Worm (Caenorhabditis elegans): ENCODE data around the gene T16G1.9.

Gene T16G1.9

ce11 chrV:12950812-12951528 is at the start of gene T16G1.9, which contains the start of gene T16G1.18:
Gene T16G1.9, minus strand, starts transcription at chrV:12950862.
Gene T16G1.18, plus strand, starts transcription at chrV:12951304.
- TF ChIP-seq pes-1 (GFP tag; IDR thresholded peaks at IDR 0.05) (no peak), F13C5.2 (tag; optimal IDR thresholded peaks at IDR 0.05) (peak; percentile 56), sea-1 (GFP tag; conservative IDR thresholded peaks at IDR 0.05) (no peak)

DNA sequence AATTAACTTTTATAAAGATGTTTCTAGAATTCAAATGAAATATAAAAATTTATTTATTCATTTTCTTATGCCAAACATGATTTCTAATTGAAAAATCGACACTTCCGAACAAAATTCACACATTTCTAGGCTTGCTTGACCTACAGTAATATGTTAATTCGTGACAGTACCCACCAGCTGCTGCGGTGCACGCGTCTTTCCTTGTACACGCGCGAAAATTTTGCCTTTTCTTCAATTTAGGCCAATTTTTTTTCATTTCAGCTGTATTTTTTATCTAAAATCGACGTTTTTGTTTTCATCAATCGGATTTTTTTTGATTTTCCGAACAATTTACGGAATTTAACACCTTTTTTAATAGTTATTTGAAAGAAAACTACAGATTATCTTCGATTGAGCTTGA is 49.4 kb upstream of the T16G1.9 start:
- no peak for TF ChIP-seq hmg-4 (GFP tag; optimal IDR thresholded peaks at IDR 0.05)
- TF ChIP-seq tbx-11 (GFP tag; IDR thresholded peaks at IDR 0.05) = no peak
- no peak for TF ChIP-seq tbx-37 (GFP tag; conservative IDR thresholded peaks at IDR 0.05)
- TF ChIP-seq pes-1 (GFP tag; IDR thresholded peaks at IDR 0.05) = no peak
- TF ChIP-seq F13C5.2 (tag; optimal IDR thresholded peaks at IDR 0.05) = no peak
- no peak for TF ChIP-seq ceh-36 (tag; optimal IDR thresholded peaks at IDR 0.05)
- no peak for TF ChIP-seq hnd-1 (tag; optimal IDR thresholded peaks at IDR 0.05)
- no peak for TF ChIP-seq hmbx-1 (tag; optimal IDR thresholded peaks at IDR 0.05)
- no peak for TF ChIP-seq ceh-13 (GFP tag; optimal IDR thresholded peaks at IDR 0.05)
- no peak for TF ChIP-seq B0310.2 (tag; optimal IDR thresholded peaks at IDR 0.05)
- TF ChIP-seq sea-1 (GFP tag; conservative IDR thresholded peaks at IDR 0.05) = no peak

ce11 chrV:12999559-12999958 is 48.9 kb upstream of the T16G1.9 start, which contains the start of gene far-4:
Gene far-4, minus strand, starts transcription at chrV:12999659.
- TF ChIP-seq F13C5.2 (tag; optimal IDR thresholded peaks at IDR 0.05) = no peak
- TF ChIP-seq flt-1 (GFP tag; IDR thresholded peaks at IDR 0.05) = no peak
- TF ChIP-seq hmbx-1 (tag; optimal IDR thresholded peaks at IDR 0.05) = no peak
- TF ChIP-seq B0310.2 (tag; optimal IDR thresholded peaks at IDR 0.05) = no peak
- TF ChIP-seq hmg-4 (GFP tag; optimal IDR thresholded peaks at IDR 0.05) = no peak
- no peak for TF ChIP-seq ceh-36 (tag; optimal IDR thresholded peaks at IDR 0.05)
- TF ChIP-seq ceh-13 (GFP tag; optimal IDR thresholded peaks at IDR 0.05) = no peak
- no peak for TF ChIP-seq pes-1 (GFP tag; IDR thresholded peaks at IDR 0.05)
- no peak for TF ChIP-seq ama-1 (optimal IDR thresholded peaks at IDR 0.05)
- no peak for TF ChIP-seq scrt-1 (GFP tag; IDR thresholded peaks at IDR 0.05)
- no peak for TF ChIP-seq tbx-11 (GFP tag; IDR thresholded peaks at IDR 0.05)
- TF ChIP-seq sea-1 (GFP tag; conservative IDR thresholded peaks at IDR 0.05) = no peak
- TF ChIP-seq aly-1 (tag; optimal IDR thresholded peaks at IDR 0.05) = no peak
- TF ChIP-seq tra-4 (tag; optimal IDR thresholded peaks at IDR 0.05) = no peak
- TF ChIP-seq hnd-1 (tag; optimal IDR thresholded peaks at IDR 0.05) = no peak
- no peak for TF ChIP-seq ets-7 (tag; optimal IDR thresholded peaks at IDR 0.05)
- no peak for TF ChIP-seq tbx-37 (GFP tag; conservative IDR thresholded peaks at IDR 0.05)

ce11 chrV:12997422-12997821 is 46.8 kb upstream of the T16G1.9 start, which contains the start of gene far-3:
Gene far-3, minus strand, starts transcription at chrV:12997522.
- no peak for TF ChIP-seq tra-4 (tag; optimal IDR thresholded peaks at IDR 0.05)
- no peak for TF ChIP-seq scrt-1 (GFP tag; IDR thresholded peaks at IDR 0.05)
- TF ChIP-seq ceh-13 (GFP tag; optimal IDR thresholded peaks at IDR 0.05) = no peak
- no peak for TF ChIP-seq F13C5.2 (tag; optimal IDR thresholded peaks at IDR 0.05)
- TF ChIP-seq ets-7 (tag; optimal IDR thresholded peaks at IDR 0.05) = no peak
- no peak for TF ChIP-seq aly-1 (tag; optimal IDR thresholded peaks at IDR 0.05)
- no peak for TF ChIP-seq tbx-37 (GFP tag; conservative IDR thresholded peaks at IDR 0.05)
- no peak for TF ChIP-seq pes-1 (GFP tag; IDR thresholded peaks at IDR 0.05)

ce11 chrV:12995269-12995668 is 44.6 kb upstream of the T16G1.9 start, which contains the start of gene far-5:
Gene far-5, plus strand, starts transcription at chrV:12995569.
- no peak for TF ChIP-seq scrt-1 (GFP tag; IDR thresholded peaks at IDR 0.05)
- TF ChIP-seq B0310.2 (tag; optimal IDR thresholded peaks at IDR 0.05) = no peak
- TF ChIP-seq tbx-11 (GFP tag; IDR thresholded peaks at IDR 0.05) = no peak
- TF ChIP-seq F13C5.2 (tag; optimal IDR thresholded peaks at IDR 0.05) = no peak
- TF ChIP-seq flt-1 (GFP tag; IDR thresholded peaks at IDR 0.05) = no peak

DNA sequence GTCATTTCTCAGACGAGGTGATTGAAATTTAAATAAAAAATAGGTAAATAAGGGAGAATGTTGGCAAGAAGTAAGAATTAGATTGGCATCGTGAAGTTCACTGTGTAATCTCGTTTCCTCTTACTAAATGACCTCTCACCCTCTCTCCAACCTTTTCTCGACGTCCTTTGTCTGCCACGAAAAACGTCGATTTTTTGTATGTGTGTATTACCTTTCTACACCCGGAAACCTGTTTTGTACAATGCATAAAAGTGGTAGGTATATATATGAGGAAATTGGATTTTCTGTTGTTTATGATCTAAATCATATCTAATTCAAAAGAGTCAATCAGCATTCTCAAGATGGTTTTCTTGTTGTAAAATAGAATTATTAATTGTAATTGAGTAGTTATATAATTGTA is 42.2 kb upstream of the T16G1.9 start, which contains the start of the genes F15B9.11 and dsl-7:
TSS of gene F15B9.11 (minus strand) at position 5 of the 400 bp plus-strand sequence.
TSS of gene dsl-7 (plus strand) at position 260 of the 400 bp plus-strand sequence.
- no peak for TF ChIP-seq ama-1 (optimal IDR thresholded peaks at IDR 0.05)
- TF ChIP-seq hmbx-1 (tag; optimal IDR thresholded peaks at IDR 0.05) = no peak
- no peak for TF ChIP-seq tbx-11 (GFP tag; IDR thresholded peaks at IDR 0.05)
- TF ChIP-seq tra-4 (tag; optimal IDR thresholded peaks at IDR 0.05) = no peak
- no peak for TF ChIP-seq tbx-37 (GFP tag; conservative IDR thresholded peaks at IDR 0.05)
- no peak for TF ChIP-seq B0310.2 (tag; optimal IDR thresholded peaks at IDR 0.05)
- no peak for TF ChIP-seq aly-1 (tag; optimal IDR thresholded peaks at IDR 0.05)
- TF ChIP-seq ceh-36 (tag; optimal IDR thresholded peaks at IDR 0.05) = no peak

DNA sequence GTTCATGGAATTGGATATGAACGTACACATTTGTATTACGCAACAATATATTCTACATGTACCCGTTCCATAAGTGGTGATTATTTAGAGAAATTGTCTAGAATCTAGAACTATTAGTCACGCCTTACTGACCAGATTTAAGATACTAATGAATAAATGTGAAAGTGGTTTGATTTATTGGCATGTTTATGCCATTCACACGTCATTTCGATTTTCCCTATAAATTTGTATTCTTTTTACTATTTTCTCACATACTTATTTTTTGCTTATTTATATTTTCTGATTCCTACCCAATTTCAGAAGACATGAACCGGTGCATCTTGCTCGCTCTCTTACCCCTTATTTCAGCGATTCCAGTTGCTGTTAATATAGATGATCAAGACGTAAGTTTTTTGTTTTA is 37.6 kb upstream of the T16G1.9 start, which contains the start of gene F15B9.8:
TSS of gene F15B9.8 (plus strand) at position 301 of the 400 bp plus-strand sequence.
- no peak for TF ChIP-seq F13C5.2 (tag; optimal IDR thresholded peaks at IDR 0.05)
- no peak for TF ChIP-seq ceh-36 (tag; optimal IDR thresholded peaks at IDR 0.05)
- no peak for TF ChIP-seq ama-1 (optimal IDR thresholded peaks at IDR 0.05)
- TF ChIP-seq tbx-11 (GFP tag; IDR thresholded peaks at IDR 0.05) = no peak
- no peak for TF ChIP-seq ceh-13 (GFP tag; optimal IDR thresholded peaks at IDR 0.05)
- no peak for TF ChIP-seq scrt-1 (GFP tag; IDR thresholded peaks at IDR 0.05)
- no peak for TF ChIP-seq tra-4 (tag; optimal IDR thresholded peaks at IDR 0.05)
- no peak for TF ChIP-seq hnd-1 (tag; optimal IDR thresholded peaks at IDR 0.05)
- no peak for TF ChIP-seq tbx-37 (GFP tag; conservative IDR thresholded peaks at IDR 0.05)
- no peak for TF ChIP-seq B0310.2 (tag; optimal IDR thresholded peaks at IDR 0.05)
- no peak for TF ChIP-seq flt-1 (GFP tag; IDR thresholded peaks at IDR 0.05)
- no peak for TF ChIP-seq hmbx-1 (tag; optimal IDR thresholded peaks at IDR 0.05)
- no peak for TF ChIP-seq ets-7 (tag; optimal IDR thresholded peaks at IDR 0.05)

DNA sequence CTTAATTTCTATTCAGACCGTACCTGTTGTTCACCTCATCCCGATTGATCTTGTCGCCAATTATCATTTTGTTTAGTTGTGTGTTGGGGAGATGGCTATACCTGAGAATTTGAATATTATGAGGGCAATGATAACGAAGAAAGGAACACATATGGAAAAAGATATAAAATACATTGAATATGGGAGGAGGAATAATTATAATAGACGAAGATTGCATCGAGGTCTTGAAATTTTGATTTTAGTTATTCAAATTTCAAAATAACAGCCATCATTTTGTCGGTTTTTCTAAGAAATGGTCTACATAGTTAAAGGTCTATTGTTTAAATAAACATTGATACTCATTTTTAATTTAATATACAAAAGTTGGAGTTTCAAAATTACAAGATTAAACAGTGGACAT is 36.4 kb upstream of the T16G1.9 start, which contains the start of gene shw-3:
TSS of gene shw-3 (minus strand) at position 101 of the 400 bp plus-strand sequence.
- TF ChIP-seq ets-7 (tag; optimal IDR thresholded peaks at IDR 0.05) (no peak), aly-1 (tag; optimal IDR thresholded peaks at IDR 0.05) (no peak), hmg-4 (GFP tag; optimal IDR thresholded peaks at IDR 0.05) (no peak), B0310.2 (tag; optimal IDR thresholded peaks at IDR 0.05) (no peak), ama-1 (optimal IDR thresholded peaks at IDR 0.05) (no peak), sea-1 (GFP tag; conservative IDR thresholded peaks at IDR 0.05) (no peak), hmbx-1 (tag; optimal IDR thresholded peaks at IDR 0.05) (no peak)
